Fruit fly (Drosophila melanogaster) whole organism, wandering third instar larva: ENCODE data around the gene CG33178.

ENCODE experiments used
- Abd-B ChIP-seq: fragments of >200 bp; optimal IDR thresholded peaks from 2 replicates; lab custom pipeline; 2017; ENCODE audit warnings: missing biosample characterization, missing genetic modification characterization
- CG32264 ChIP-seq: fragments of 200-800 bp; sonication (Bioruptor generic); optimal IDR thresholded peaks from 2 replicates; lab custom pipeline; 2016; ENCODE audit warnings: missing biosample characterization, missing genetic modification characterization
- CG9705 ChIP-seq: fragments of 200-800 bp; sonication (Bioruptor generic); optimal IDR thresholded peaks from 2 replicates; lab custom pipeline; 2018; ENCODE audit warnings: missing biosample characterization, mild to moderate bottlenecking, missing genetic modification characterization
- CrebA ChIP-seq: fragments of 200-800 bp; sonication (Bioruptor generic); optimal IDR thresholded peaks from 2 replicates; lab custom pipeline; 2016; ENCODE audit warnings: missing biosample characterization, mild to moderate bottlenecking, missing genetic modification characterization, borderline replicate concordance
- Dfd ChIP-seq: fragments of >200 bp; optimal IDR thresholded peaks from 2 replicates; lab custom pipeline; 2017; ENCODE audit warnings: missing biosample characterization, missing genetic modification characterization
- Dif ChIP-seq: fragments of 200-275, 200-300 bp; sonication (Bioruptor generic); optimal IDR thresholded peaks from 2 replicates; lab custom pipeline; 2018; ENCODE audit warnings: missing biosample characterization, missing genetic modification characterization; ENCODE audit not compliant: partially characterized antibody
- GATAd ChIP-seq: sonication (Bioruptor generic); optimal IDR thresholded peaks from 2 replicates; lab custom pipeline; 2016; ENCODE audit warnings: missing biosample characterization, missing genetic modification characterization
- HLH106 ChIP-seq: fragments of 200-800 bp; optimal IDR thresholded peaks from 3 replicates; lab custom pipeline; 2019; ENCODE audit warnings: missing biosample characterization, mild to moderate bottlenecking, missing genetic modification characterization, moderate library complexity
- Hnf4 ChIP-seq: fragments of 200-800 bp; sonication (Bioruptor generic); optimal IDR thresholded peaks from 2 replicates; lab custom pipeline; 2016; ENCODE audit warnings: missing biosample characterization, mild to moderate bottlenecking, missing genetic modification characterization
- Hr78 ChIP-seq: fragments of >200 bp; optimal IDR thresholded peaks from 2 replicates; lab custom pipeline; 2017; ENCODE audit warnings: missing biosample characterization, missing genetic modification characterization
- Hr83 ChIP-seq: fragments of 200-300 bp; sonication (Bioruptor generic); optimal IDR thresholded peaks from 2 replicates; lab custom pipeline; 2016; ENCODE audit warnings: missing biosample characterization, mild to moderate bottlenecking, missing genetic modification characterization, moderate library complexity; ENCODE audit not compliant: poor library complexity, severe bottlenecking
- Jra ChIP-seq: sonication (Bioruptor generic); optimal IDR thresholded peaks from 2 replicates; lab custom pipeline; 2016; ENCODE audit warnings: missing biosample characterization, missing genetic modification characterization
- Mio ChIP-seq: sonication (Bioruptor generic); optimal IDR thresholded peaks from 2 replicates; lab custom pipeline; 2016; ENCODE audit warnings: missing biosample characterization, missing genetic modification characterization
- Myc ChIP-seq: fragments of >200 bp; optimal IDR thresholded peaks from 2 replicates; lab custom pipeline; 2017
- N ChIP-seq: fragments of >200 bp; optimal IDR thresholded peaks from 2 replicates; lab custom pipeline; 2018; ENCODE audit warnings: missing biosample characterization, missing external identifiers, missing genetic modification characterization
- OdsH ChIP-seq: fragments of 200-800 bp; sonication (Bioruptor generic); optimal IDR thresholded peaks from 2 replicates; lab custom pipeline; 2016; ENCODE audit warnings: missing biosample characterization, mild to moderate bottlenecking, missing genetic modification characterization
- Rel ChIP-seq, 2 experiments: fragments of 200-800 bp; sonication (Bioruptor generic) in 1 of 2; optimal IDR thresholded peaks; 2 replicates in 1 of 2; 3 replicates in 1 of 2; lab custom pipeline; 2016 to 2019; ENCODE audit warnings: mild to moderate bottlenecking in 2 of 2, missing biosample characterization in 2 of 2, missing genetic modification characterization in 2 of 2, moderate library complexity in 1 of 2
- Sp1 ChIP-seq: fragments of 200-800 bp; sonication (Bioruptor generic); optimal IDR thresholded peaks from 3 replicates; lab custom pipeline; 2019; ENCODE audit warnings: missing biosample characterization, mild to moderate bottlenecking, missing genetic modification characterization, moderate library complexity
- Vsx2 ChIP-seq: fragments of 200-300, 225-300 bp; sonication (Bioruptor generic); optimal IDR thresholded peaks from 2 replicates; lab custom pipeline; 2018; ENCODE audit warnings: missing biosample characterization, missing genetic modification characterization; ENCODE audit not compliant: partially characterized antibody
- br ChIP-seq: fragments of 200-800 bp; sonication (Bioruptor generic); optimal IDR thresholded peaks from 2 replicates; lab custom pipeline; 2016; ENCODE audit warnings: missing biosample characterization, missing genetic modification characterization
- brk ChIP-seq: fragments of 200-800 bp; sonication (Bioruptor generic); optimal IDR thresholded peaks from 2 replicates; lab custom pipeline; 2016; ENCODE audit warnings: missing biosample characterization, mild to moderate bottlenecking, missing genetic modification characterization
- dl ChIP-seq, 2 experiments: fragments of 175-275, 200-275 bp in 1 of 2; fragments of 200-275 bp in 1 of 2; sonication (Bioruptor generic); optimal IDR thresholded peaks; lab custom pipeline; 2018; ENCODE audit warnings: mild to moderate bottlenecking in 2 of 2, missing biosample characterization in 2 of 2, missing genetic modification characterization in 2 of 2, moderate library complexity in 2 of 2; ENCODE audit not compliant: partially characterized antibody in 2 of 2, insufficient read depth in 1 of 2
- dmrt93B ChIP-seq: fragments of 200-800 bp; sonication (Bioruptor generic); optimal IDR thresholded peaks from 2 replicates; lab custom pipeline; 2018; ENCODE audit warnings: missing biosample characterization, mild to moderate bottlenecking, missing genetic modification characterization
- dsf ChIP-seq: sonication (Bioruptor generic); optimal IDR thresholded peaks from 2 replicates; lab custom pipeline; 2016; ENCODE audit warnings: missing biosample characterization, missing genetic modification characterization, borderline replicate concordance
- ey ChIP-seq: fragments of 200-800 bp; sonication (Bioruptor generic); optimal IDR thresholded peaks from 2 replicates; lab custom pipeline; 2016; ENCODE audit warnings: missing biosample characterization, missing genetic modification characterization
- foxo ChIP-seq, 2 experiments: fragments of 200-800 bp; sonication (Bioruptor generic); optimal IDR thresholded peaks; 2 replicates in 1 of 2; 3 replicates in 1 of 2; lab custom pipeline; 2016 to 2017; ENCODE audit warnings: missing biosample characterization in 2 of 2, missing genetic modification characterization in 2 of 2
- fru ChIP-seq: fragments of 200-800 bp; sonication (Bioruptor generic); optimal IDR thresholded peaks from 3 replicates; lab custom pipeline; 2016; ENCODE audit warnings: missing biosample characterization, mild to moderate bottlenecking, missing genetic modification characterization
- h ChIP-seq: fragments of 200-800 bp; sonication (Bioruptor generic); optimal IDR thresholded peaks from 3 replicates; lab custom pipeline; 2016; ENCODE audit warnings: missing biosample characterization, mild to moderate bottlenecking, missing genetic modification characterization
- jim ChIP-seq: fragments of 175-275, 200-325 bp; sonication (Bioruptor generic); optimal IDR thresholded peaks from 2 replicates; lab custom pipeline; 2016; ENCODE audit warnings: missing biosample characterization, mild to moderate bottlenecking, missing genetic modification characterization
- lola ChIP-seq: fragments of >200 bp; optimal IDR thresholded peaks from 2 replicates; lab custom pipeline; 2017; ENCODE audit warnings: missing biosample characterization, missing genetic modification characterization
- pan ChIP-seq: fragments of >200 bp; optimal IDR thresholded peaks from 2 replicates; lab custom pipeline; 2017
- psq ChIP-seq: fragments of 200-800 bp; sonication (Bioruptor generic); optimal IDR thresholded peaks from 3 replicates; lab custom pipeline; 2017; ENCODE audit warnings: missing biosample characterization, mild to moderate bottlenecking, missing genetic modification characterization, moderate library complexity
- rgr ChIP-seq: fragments of 200-800 bp; sonication (Bioruptor generic); optimal IDR thresholded peaks from 3 replicates; lab custom pipeline; 2016; ENCODE audit warnings: missing biosample characterization, mild to moderate bottlenecking, missing genetic modification characterization
- sage ChIP-seq: fragments of 200-800 bp; sonication (Bioruptor generic); optimal IDR thresholded peaks from 2 replicates; lab custom pipeline; 2016; ENCODE audit warnings: missing biosample characterization, mild to moderate bottlenecking, missing genetic modification characterization
- sv ChIP-seq: fragments of 200-800 bp; sonication (Bioruptor generic); optimal IDR thresholded peaks from 3 replicates; lab custom pipeline; 2016; ENCODE audit warnings: missing biosample characterization, missing genetic modification characterization
- tai ChIP-seq: sonication (Bioruptor generic); optimal IDR thresholded peaks from 2 replicates; lab custom pipeline; 2016; ENCODE audit warnings: missing biosample characterization, missing genetic modification characterization
- usp ChIP-seq: fragments of >200 bp; optimal IDR thresholded peaks from 2 replicates; lab custom pipeline; 2017; ENCODE audit warnings: missing biosample characterization, missing genetic modification characterization
- woc ChIP-seq: sonication (Bioruptor generic); optimal IDR thresholded peaks from 2 replicates; lab custom pipeline; 2016; ENCODE audit warnings: missing biosample characterization, mild to moderate bottlenecking, missing genetic modification characterization

CG33178 gene

dm6 chrX:15082681-15083080, at the start of gene CG33178:
Gene CG33178 (plus strand): TSS chrX:15082827.
- TF ChIP-seq woc (GFP tag; lab: Kevin White, UChicago), result no peak
- TF ChIP-seq Rel (GFP tag; optimal IDR thresholded peaks at IDR 0.05; lab: Kevin White, UChicago), result no peak
- no peak for TF ChIP-seq Rel (tag; optimal IDR thresholded peaks at IDR 0.05; lab: Kevin White, UChicago)
- TF ChIP-seq Abd-B (GFP tag; lab: Kevin White, UChicago), result no peak
- no peak for TF ChIP-seq HLH106 (tag; lab: Kevin White, UChicago)
- no peak for TF ChIP-seq dl (GFP tag; optimal IDR thresholded peaks at IDR 0.05; lab: Kevin White, UChicago; ENCODE audit: insufficient read depth in 1 of 2, partially characterized antibody in 2 of 2)
- TF ChIP-seq sv (GFP tag; lab: Kevin White, UChicago), result no peak
- TF ChIP-seq sage (GFP tag; lab: Kevin White, UChicago), result no peak
- TF ChIP-seq brk (GFP tag; lab: Kevin White, UChicago), result no peak
- TF ChIP-seq lola (GFP tag; lab: Kevin White, UChicago), result no peak
- TF ChIP-seq CG9705, result no peak
- TF ChIP-seq Myc (lab: Kevin White, UChicago), result no peak
- no peak for TF ChIP-seq dsf (GFP tag; lab: Kevin White, UChicago)
- TF ChIP-seq dmrt93B (GFP tag; lab: Kevin White, UChicago), result no peak
- no peak for TF ChIP-seq jim
- TF ChIP-seq Dfd (GFP tag; lab: Kevin White, UChicago), result no peak
- TF ChIP-seq h (GFP tag; lab: Kevin White, UChicago), result no peak
- no peak for TF ChIP-seq pan (lab: Kevin White, UChicago)
- TF ChIP-seq tai, result no peak

- TF ChIP-seq ey (GFP tag; lab: Kevin White, UChicago) (peak; percentile 44), br (GFP tag; lab: Kevin White, UChicago) (peak; percentile 29), foxo (GFP tag; optimal IDR thresholded peaks at IDR 0.05; lab: Kevin White, UChicago) (peak in 1 of 2 experiments; percentile 36), sv (GFP tag; lab: Kevin White, UChicago) (no peak), HLH106 (tag; lab: Kevin White, UChicago) (peak; percentile 27), Hnf4 (peak; percentile 8), pan (lab: Kevin White, UChicago) (no peak), OdsH (GFP tag; lab: Kevin White, UChicago) (no peak), woc (GFP tag; lab: Kevin White, UChicago) (no peak), usp (GFP tag; lab: Kevin White, UChicago) (no peak), dmrt93B (GFP tag; lab: Kevin White, UChicago) (no peak), h (GFP tag; lab: Kevin White, UChicago) (peak; percentile 59), Sp1 (GFP tag; lab: Kevin White, UChicago) (no peak), tai (no peak), rgr (GFP tag; lab: Kevin White, UChicago) (peak; percentile 34), fru (GFP tag; lab: Kevin White, UChicago) (peak; percentile 11), Jra (GFP tag; lab: Kevin White, UChicago) (no peak)
These were observed 40.1 kb upstream of the CG33178 start for dm6 chrX:15042499-15042898.

- TF ChIP-seq Mio (GFP tag; lab: Kevin White, UChicago), result no peak
- TF ChIP-seq CrebA (GFP tag; lab: Kevin White, UChicago), result peak; percentile 46
- TF ChIP-seq psq (GFP tag; lab: Kevin White, UChicago), result peak; percentile 77
- peak; percentile 79 for TF ChIP-seq rgr (GFP tag; lab: Kevin White, UChicago)
- TF ChIP-seq dsf (GFP tag; lab: Kevin White, UChicago), result no peak
- no peak for TF ChIP-seq Vsx2 (GFP tag; lab: Kevin White, UChicago)
- no peak for TF ChIP-seq woc (GFP tag; lab: Kevin White, UChicago)
- TF ChIP-seq Hr83 (GFP tag; lab: Kevin White, UChicago), result no peak
- TF ChIP-seq OdsH (GFP tag; lab: Kevin White, UChicago), result peak; percentile 71
- TF ChIP-seq sage (GFP tag; lab: Kevin White, UChicago), result peak; percentile 46
- TF ChIP-seq pan (lab: Kevin White, UChicago), result no peak
- peak; percentile 70 for TF ChIP-seq Dif (GFP tag; lab: Kevin White, UChicago)
- no peak for TF ChIP-seq jim
- no peak for TF ChIP-seq usp (GFP tag; lab: Kevin White, UChicago)
- TF ChIP-seq ey (GFP tag; lab: Kevin White, UChicago), result peak; percentile 82
- no peak for TF ChIP-seq CG9705
- TF ChIP-seq fru (GFP tag; lab: Kevin White, UChicago), result peak; percentile 83
- no peak for TF ChIP-seq lola (GFP tag; lab: Kevin White, UChicago)
- TF ChIP-seq HLH106 (tag; lab: Kevin White, UChicago), result peak; percentile 63
- no peak for TF ChIP-seq dl (GFP tag; optimal IDR thresholded peaks at IDR 0.05; lab: Kevin White, UChicago; ENCODE audit: insufficient read depth in 1 of 2, partially characterized antibody in 2 of 2)
- TF ChIP-seq br (GFP tag; lab: Kevin White, UChicago), result peak; percentile 70
- TF ChIP-seq Sp1 (GFP tag; lab: Kevin White, UChicago), result peak; percentile 7
- no peak for TF ChIP-seq Dfd (GFP tag; lab: Kevin White, UChicago)
- no peak for TF ChIP-seq GATAd (GFP tag; lab: Kevin White, UChicago)
- TF ChIP-seq sv (GFP tag; lab: Kevin White, UChicago), result peak; percentile 48
- TF ChIP-seq N (GFP tag; lab: Kevin White, UChicago), result no peak
- TF ChIP-seq foxo (GFP tag; optimal IDR thresholded peaks at IDR 0.05; lab: Kevin White, UChicago), result peak; percentile 16 to 82
- peak; percentile 25 for TF ChIP-seq CG32264
- peak; percentile 80 for TF ChIP-seq h (GFP tag; lab: Kevin White, UChicago)
- TF ChIP-seq brk (GFP tag; lab: Kevin White, UChicago), result peak; percentile 78
- TF ChIP-seq Jra (GFP tag; lab: Kevin White, UChicago), result no peak
- TF ChIP-seq Hnf4, result peak; percentile 65
- TF ChIP-seq Myc (lab: Kevin White, UChicago), result no peak
- TF ChIP-seq dmrt93B (GFP tag; lab: Kevin White, UChicago), result no peak
- no peak for TF ChIP-seq Hr78 (GFP tag; lab: Kevin White, UChicago)
- TF ChIP-seq tai, result no peak
- TF ChIP-seq Abd-B (GFP tag; lab: Kevin White, UChicago), result no peak
These were observed 39.5 kb upstream of the CG33178 start for dm6 chrX:15043013-15043699.
